Fruit fly (Drosophila melanogaster) whole organism, prepupa: ENCODE measurements around the gene Adgf-D.
A peak's percentile ranks its signal among the peaks of the same experiment; 100 is the strongest.

Experiments used
- Blimp-1 ChIP-seq: fragments of 200-800 bp; sonication (Bioruptor generic); optimal IDR thresholded peaks from 3 replicates; lab custom pipeline; 2017; ENCODE audit warnings: missing biosample characterization, missing genetic modification characterization, mild to moderate bottlenecking, moderate library complexity, missing genetic modification reagents
- CG10631 ChIP-seq: fragments of 200-800 bp; sonication (Bioruptor generic); optimal IDR thresholded peaks from 2 replicates; lab custom pipeline; 2016; ENCODE audit warnings: missing biosample characterization, missing genetic modification characterization
- CG10669 ChIP-seq: fragments of 200-800 bp; sonication (Bioruptor generic); optimal IDR thresholded peaks from 3 replicates; lab custom pipeline; 2018; ENCODE audit warnings: missing biosample characterization, mild to moderate bottlenecking, missing genetic modification characterization, moderate library complexity
- CG11294 ChIP-seq: fragments of 200-800 bp; sonication (Bioruptor generic); IDR thresholded peaks from 2 replicates; pipeline ENCODE4 v1.3.6; 2022; ENCODE audit warnings: missing biosample characterization, missing genetic modification characterization
- CG11762 ChIP-seq: fragments of 200-800 bp; sonication (Bioruptor generic); optimal IDR thresholded peaks from 3 replicates; lab custom pipeline; 2016; ENCODE audit warnings: missing biosample characterization, missing genetic modification characterization; ENCODE audit not compliant: insufficient read depth
- CG11902 ChIP-seq: fragments of 200-800 bp; sonication (Bioruptor generic); optimal IDR thresholded peaks from 3 replicates; lab custom pipeline; 2016; ENCODE audit warnings: missing biosample characterization, missing genetic modification characterization
- CG15336 ChIP-seq: fragments of 200-800 bp; sonication (Bioruptor generic); IDR thresholded peaks from 2 replicates; pipeline ENCODE4 v1.3.6; 2022; ENCODE audit warnings: missing biosample characterization, missing genetic modification characterization
- CG1621 ChIP-seq: fragments of 200-800 bp; sonication (Bioruptor generic); optimal IDR thresholded peaks from 3 replicates; lab custom pipeline; 2018; ENCODE audit warnings: missing biosample characterization, mild to moderate bottlenecking, missing genetic modification characterization
- CG31627 ChIP-seq: fragments of 200-800 bp; sonication (Bioruptor generic); optimal IDR thresholded peaks from 3 replicates; lab custom pipeline; 2016; ENCODE audit warnings: missing biosample characterization, missing genetic modification characterization
- CG32006 ChIP-seq: fragments of 200-800 bp; sonication (Bioruptor generic); optimal IDR thresholded peaks from 3 replicates; lab custom pipeline; 2017; ENCODE audit warnings: missing biosample characterization, mild to moderate bottlenecking, missing genetic modification characterization
- CG34406 ChIP-seq: fragments of 200-800 bp; sonication (Bioruptor generic); optimal IDR thresholded peaks from 3 replicates; lab custom pipeline; 2016; ENCODE audit warnings: missing biosample characterization, missing genetic modification characterization
- CG4318 ChIP-seq: fragments of 200-800 bp; sonication (Bioruptor generic); optimal IDR thresholded peaks from 3 replicates; lab custom pipeline; 2017; ENCODE audit warnings: missing biosample characterization, mild to moderate bottlenecking, missing genetic modification characterization
- CG6792 ChIP-seq: fragments of 200-800 bp; sonication (Bioruptor generic); optimal IDR thresholded peaks from 3 replicates; lab custom pipeline; 2016; ENCODE audit warnings: missing biosample characterization, missing genetic modification characterization
- CG6808 ChIP-seq: fragments of 200-800 bp; sonication (Bioruptor generic); optimal IDR thresholded peaks from 3 replicates; lab custom pipeline; 2017; ENCODE audit warnings: missing biosample characterization, missing genetic modification characterization, mild to moderate bottlenecking, moderate library complexity, missing genetic modification reagents
- CG7368 ChIP-seq: fragments of 200-800 bp; sonication (Bioruptor generic); optimal IDR thresholded peaks from 3 replicates; lab custom pipeline; 2016; ENCODE audit warnings: missing biosample characterization, missing genetic modification characterization
- CG8119 ChIP-seq: fragments of 200-800 bp; sonication (Bioruptor generic); IDR thresholded peaks from 3 replicates; pipeline ENCODE4 v1.3.6; 2022; ENCODE audit warnings: missing biosample characterization, missing genetic modification characterization
- CG8319 ChIP-seq: fragments of 200-800 bp; sonication (Bioruptor generic); optimal IDR thresholded peaks from 3 replicates; lab custom pipeline; 2016; ENCODE audit warnings: missing biosample characterization, missing genetic modification characterization
- CG8632 ChIP-seq: fragments of 200-800 bp; sonication (Bioruptor generic); optimal IDR thresholded peaks from 3 replicates; lab custom pipeline; 2016; ENCODE audit warnings: missing biosample characterization, missing genetic modification characterization
- CG9139 ChIP-seq: fragments of 200-800 bp; sonication (Bioruptor generic); optimal IDR thresholded peaks from 3 replicates; lab custom pipeline; 2017; ENCODE audit warnings: missing biosample characterization, mild to moderate bottlenecking, missing genetic modification characterization
- Eip75B ChIP-seq: fragments of 200-800 bp; sonication (Bioruptor generic); optimal IDR thresholded peaks from 3 replicates; lab custom pipeline; 2016; ENCODE audit warnings: missing biosample characterization, missing genetic modification characterization
- Eip78C ChIP-seq: fragments of 200-800 bp; sonication (Bioruptor generic); peaks from one replicate; lab custom pipeline; 2016; ENCODE audit warnings: missing biosample characterization, missing genetic modification characterization
- Ets21C ChIP-seq: fragments of 200-800 bp; sonication (Bioruptor generic); optimal IDR thresholded peaks from 3 replicates; lab custom pipeline; 2016; ENCODE audit warnings: missing biosample characterization, missing genetic modification characterization
- Ets96B ChIP-seq: fragments of 200-800 bp; optimal IDR thresholded peaks from 2 replicates; lab custom pipeline; 2019; ENCODE audit warnings: missing biosample characterization, mild to moderate bottlenecking, missing genetic modification characterization, moderate library complexity
- Gug ChIP-seq: fragments of 200-800 bp; sonication (Bioruptor generic); IDR thresholded peaks from 2 replicates; pipeline ENCODE4 v1.3.6; 2022; ENCODE audit warnings: missing biosample characterization, missing genetic modification characterization
- Hr38 ChIP-seq: sonication (Bioruptor generic); optimal IDR thresholded peaks from 2 replicates; lab custom pipeline; 2016; ENCODE audit warnings: missing biosample characterization, missing genetic modification characterization
- Hr39 ChIP-seq: fragments of 200-800 bp; sonication (Bioruptor generic); optimal IDR thresholded peaks from 2 replicates; lab custom pipeline; 2016; ENCODE audit warnings: missing biosample characterization, missing genetic modification characterization
- Hr4 ChIP-seq: fragments of 200-800 bp; sonication (Bioruptor generic); optimal IDR thresholded peaks from 3 replicates; lab custom pipeline; 2016; ENCODE audit warnings: missing biosample characterization, missing genetic modification characterization
- Lpt ChIP-seq: fragments of 200-800 bp; sonication (Bioruptor generic); optimal IDR thresholded peaks from 3 replicates; lab custom pipeline; 2016; ENCODE audit warnings: missing biosample characterization, missing genetic modification characterization
- Met ChIP-seq: fragments of 200-800 bp; sonication (Bioruptor generic); optimal IDR thresholded peaks from 3 replicates; lab custom pipeline; 2016; ENCODE audit warnings: missing biosample characterization, missing genetic modification characterization
- OdsH ChIP-seq: fragments of 200-800 bp; sonication (Bioruptor generic); optimal IDR thresholded peaks from 3 replicates; lab custom pipeline; 2016; ENCODE audit warnings: missing biosample characterization, missing genetic modification characterization
- Smox ChIP-seq: fragments of 200-800 bp; sonication (Bioruptor generic); optimal IDR thresholded peaks from 3 replicates; lab custom pipeline; 2016; ENCODE audit warnings: missing biosample characterization, missing genetic modification characterization
- Sox102F ChIP-seq: fragments of 200-800 bp; sonication (Bioruptor generic); optimal IDR thresholded peaks from 2 replicates; lab custom pipeline; 2016; ENCODE audit warnings: missing biosample characterization, mild to moderate bottlenecking, missing genetic modification characterization
- Sox14 ChIP-seq: fragments of 200-800 bp; sonication (Bioruptor generic); optimal IDR thresholded peaks from 3 replicates; lab custom pipeline; 2016; ENCODE audit warnings: missing biosample characterization, missing genetic modification characterization
- achi ChIP-seq: fragments of 200-800 bp; sonication (Bioruptor generic); optimal IDR thresholded peaks from 3 replicates; lab custom pipeline; 2016; ENCODE audit warnings: missing biosample characterization, missing genetic modification characterization
- acj6 ChIP-seq: fragments of 200-800 bp; sonication (Bioruptor generic); optimal IDR thresholded peaks from 3 replicates; lab custom pipeline; 2016; ENCODE audit warnings: missing biosample characterization, missing genetic modification characterization
- cyc ChIP-seq: fragments of 200-800 bp; sonication (Bioruptor generic); optimal IDR thresholded peaks from 3 replicates; lab custom pipeline; 2016; ENCODE audit warnings: missing biosample characterization, missing genetic modification characterization
- dac ChIP-seq: fragments of 200-800 bp; sonication (Bioruptor generic); optimal IDR thresholded peaks from 2 replicates; lab custom pipeline; 2017; ENCODE audit warnings: missing biosample characterization, mild to moderate bottlenecking, missing genetic modification characterization
- dsx ChIP-seq: fragments of 200-800 bp; optimal IDR thresholded peaks from 3 replicates; lab custom pipeline; 2019; ENCODE audit warnings: missing biosample characterization, mild to moderate bottlenecking, missing genetic modification characterization, moderate library complexity; ENCODE audit not compliant: poor library complexity, severe bottlenecking
- eg ChIP-seq: fragments of 200-800 bp; sonication (Bioruptor generic); IDR thresholded peaks from 3 replicates; pipeline ENCODE4 v1.3.6; 2022; ENCODE audit warnings: missing biosample characterization, missing genetic modification characterization
- esn ChIP-seq: fragments of 200-800 bp; sonication (Bioruptor generic); optimal IDR thresholded peaks from 2 replicates; lab custom pipeline; 2016; ENCODE audit warnings: missing biosample characterization, mild to moderate bottlenecking, missing genetic modification characterization, moderate library complexity
- fd59A ChIP-seq: fragments of 200-800 bp; sonication (Bioruptor generic); optimal IDR thresholded peaks from 2 replicates; lab custom pipeline; 2017; ENCODE audit warnings: missing biosample characterization, mild to moderate bottlenecking, missing genetic modification characterization, missing genetic modification reagents
- fd85E ChIP-seq: fragments of 200-800 bp; sonication (Bioruptor generic); optimal IDR thresholded peaks from 3 replicates; lab custom pipeline; 2016; ENCODE audit warnings: missing biosample characterization, missing genetic modification characterization
- fkh ChIP-seq: fragments of 200-800 bp; sonication (Bioruptor generic); optimal IDR thresholded peaks from 3 replicates; lab custom pipeline; 2017; ENCODE audit warnings: missing biosample characterization, mild to moderate bottlenecking, missing genetic modification characterization, moderate library complexity
- lz ChIP-seq: fragments of 200-800 bp; sonication (Bioruptor generic); optimal IDR thresholded peaks from 3 replicates; lab custom pipeline; 2016; ENCODE audit warnings: missing biosample characterization, missing genetic modification characterization
- pdm3 ChIP-seq: fragments of 200-800 bp; sonication (Bioruptor generic); optimal IDR thresholded peaks from 3 replicates; lab custom pipeline; 2016; ENCODE audit warnings: missing biosample characterization, missing genetic modification characterization
- salr ChIP-seq, 2 experiments: fragments of 200-800 bp; sonication (Bioruptor generic); optimal IDR thresholded peaks; 3 replicates each; lab custom pipeline; 2016 to 2018; ENCODE audit warnings: missing biosample characterization in 2 of 2, missing genetic modification characterization in 2 of 2, mild to moderate bottlenecking in 1 of 2
- ss ChIP-seq, 2 experiments: fragments of 200-800 bp; sonication (Bioruptor generic); optimal IDR thresholded peaks; 2 replicates in 1 of 2; 3 replicates in 1 of 2; lab custom pipeline; 2017 to 2018; ENCODE audit warnings: mild to moderate bottlenecking in 2 of 2, missing biosample characterization in 2 of 2, missing genetic modification characterization in 2 of 2, moderate library complexity in 1 of 2
- svp ChIP-seq: fragments of 200-800 bp; sonication (Bioruptor generic); peaks from one replicate; lab custom pipeline; 2016; ENCODE audit warnings: missing biosample characterization, missing genetic modification characterization
- topi ChIP-seq: fragments of 200-800 bp; sonication (Bioruptor generic); optimal IDR thresholded peaks from 3 replicates; lab custom pipeline; 2016; ENCODE audit warnings: missing biosample characterization, missing genetic modification characterization
- vri ChIP-seq: fragments of 200-800 bp; sonication (Bioruptor generic); optimal IDR thresholded peaks from 3 replicates; lab custom pipeline; 2016; ENCODE audit warnings: missing biosample characterization, mild to moderate bottlenecking, missing genetic modification characterization

Adgf-D gene

DNA sequence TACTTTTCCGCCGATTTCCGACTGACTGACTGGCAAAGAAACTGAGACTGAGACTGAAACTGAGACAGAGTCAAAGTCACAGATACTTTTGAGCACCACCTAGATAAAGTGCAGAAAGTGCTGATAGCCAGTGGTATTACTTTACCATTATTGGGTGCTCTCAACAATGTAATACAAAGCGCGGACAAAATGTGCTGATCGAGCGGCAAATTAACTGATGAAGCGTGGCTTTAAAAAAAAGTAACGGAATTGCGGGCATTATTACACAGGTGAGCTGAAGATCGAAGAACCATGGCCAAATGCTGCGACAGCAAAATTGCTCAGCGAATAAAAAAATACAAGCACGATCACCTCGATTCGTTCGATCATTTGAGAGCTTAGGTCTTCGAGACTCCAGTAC is 23.7 kb upstream of the Adgf-D start:
- TF ChIP-seq dac (GFP tag; lab: Kevin White, UChicago) (no peak), CG7368 (no peak), CG4318 (GFP tag; lab: Kevin White, UChicago) (no peak), Eip78C (no peak), CG8119 (no peak), Hr38 (GFP tag; lab: Kevin White, UChicago) (no peak), ss (GFP tag; optimal IDR thresholded peaks at IDR 0.05; lab: Kevin White, UChicago) (no peak), Hr39 (GFP tag; lab: Kevin White, UChicago) (no peak)

DNA sequence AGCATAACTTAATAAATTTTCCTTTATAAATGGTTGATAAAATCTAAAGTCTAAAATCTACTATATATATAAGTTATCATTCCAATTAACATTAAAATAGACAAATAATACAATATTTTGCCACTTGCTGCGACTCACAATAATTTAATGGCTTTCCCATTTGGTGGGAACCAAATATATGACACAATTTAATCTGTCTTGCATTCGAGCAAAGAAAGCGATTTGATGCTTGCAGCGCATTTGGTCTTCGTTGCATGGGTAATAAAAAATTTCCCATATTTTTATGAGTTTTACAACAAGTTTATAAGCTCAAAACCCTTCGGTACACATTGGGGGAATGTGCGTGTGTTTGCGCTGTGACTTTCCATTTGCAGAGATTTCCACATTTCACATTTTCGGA is 21.6 kb upstream of the Adgf-D start:
- TF ChIP-seq CG15336 (peak; percentile 16; the same call in 1 of the 2 replicates), CG32006 (GFP tag; lab: Kevin White, UChicago) (peak; percentile 50), fd59A (GFP tag; lab: Kevin White, UChicago) (no peak), acj6 (GFP tag; lab: Kevin White, UChicago) (no peak), achi (GFP tag; lab: Kevin White, UChicago) (no peak), Eip78C (peak; percentile 62), CG8632 (no peak), cyc (GFP tag; lab: Kevin White, UChicago) (no peak), CG10669 (no peak), dsx (no peak), lz (GFP tag; lab: Kevin White, UChicago) (no peak), dac (GFP tag; lab: Kevin White, UChicago) (no peak), Lpt (GFP tag; lab: Kevin White, UChicago) (no peak), CG9139 (GFP tag; lab: Kevin White, UChicago) (no peak), Hr4 (peak; percentile 35), CG1621 (tag; lab: Kevin White, UChicago) (no peak), salr (GFP tag; optimal IDR thresholded peaks at IDR 0.05; lab: Kevin White, UChicago) (no peak), CG11762 (no peak), fd85E (GFP tag; lab: Kevin White, UChicago) (no peak), esn (GFP tag; lab: Kevin White, UChicago) (peak; percentile 22), CG7368 (no peak), pdm3 (GFP tag; lab: Kevin White, UChicago) (peak; percentile 18), Gug (GFP tag; lab: Robert Waterston, UW) (no peak), CG10631 (no peak), Hr39 (GFP tag; lab: Kevin White, UChicago) (no peak), Eip75B (no peak), svp (GFP tag; lab: Kevin White, UChicago) (peak; percentile 62), Ets21C (GFP tag; lab: Kevin White, UChicago) (no peak), CG6792 (GFP tag; lab: Kevin White, UChicago) (no peak), Blimp-1 (GFP tag; lab: Kevin White, UChicago) (no peak), CG4318 (GFP tag; lab: Kevin White, UChicago) (no peak), Sox102F (GFP tag; lab: Kevin White, UChicago) (peak; percentile 3), fkh (GFP tag; lab: Kevin White, UChicago) (no peak), vri (GFP tag; lab: Kevin White, UChicago) (no peak), CG8319 (GFP tag; lab: Kevin White, UChicago) (no peak), Smox (GFP tag; lab: Kevin White, UChicago) (no peak), Ets96B (tag; lab: Kevin White, UChicago) (no peak), CG31627 (no peak), CG11294 (GFP tag; lab: Robert Waterston, UW) (no peak), OdsH (GFP tag; lab: Kevin White, UChicago) (peak; percentile 26), Hr38 (GFP tag; lab: Kevin White, UChicago) (no peak), CG6808 (GFP tag; lab: Kevin White, UChicago) (no peak), CG11902 (GFP tag; lab: Kevin White, UChicago) (no peak), CG8119 (0 out of 3 replicates have a peak, but pooled peaks have one; percentile 35), Met (GFP tag; lab: Kevin White, UChicago) (no peak), eg (GFP tag; lab: Robert Waterston, UW) (no peak), CG34406 (GFP tag; lab: Kevin White, UChicago) (peak; percentile 1), Sox14 (GFP tag; lab: Kevin White, UChicago) (no peak), topi (no peak)
